Worm (Caenorhabditis elegans) whole organism, late embryonic: ENCODE measurements around the gene ZK632.14.

ENCODE experiments used
- hlh-13 ChIP-seq: fragments of 200-800 bp; sonication (Bioruptor generic); optimal IDR thresholded peaks from 2 replicates; lab custom pipeline; 2018; ENCODE audit warnings: mild to moderate bottlenecking, missing genetic modification characterization, missing compliant biosample characterization
- nhr-11 ChIP-seq: fragments of 150-350 bp; optimal IDR thresholded peaks from 2 replicates; lab custom pipeline; 2014; ENCODE audit warnings: missing biosample characterization, missing genetic modification characterization
- pha-2 ChIP-seq: sonication (generic microtip); optimal IDR thresholded peaks from 2 replicates; lab custom pipeline; 2017; ENCODE audit warnings: mild to moderate bottlenecking, missing genetic modification characterization, missing compliant biosample characterization
- pha-4 ChIP-seq: fragments of 150-350 bp; optimal IDR thresholded peaks from 2 replicates; lab custom pipeline; 2018; ENCODE audit warnings: missing biosample characterization, missing genetic modification reagents, missing genetic modification characterization
- pros-1 ChIP-seq: fragments of 150-350 bp; optimal IDR thresholded peaks from 2 replicates; lab custom pipeline; 2014; ENCODE audit warnings: missing biosample characterization, missing genetic modification reagents, missing genetic modification characterization
- rnt-1 ChIP-seq: sonication (generic microtip); optimal IDR thresholded peaks from 2 replicates; lab custom pipeline; 2016; ENCODE audit warnings: missing genetic modification characterization, missing compliant biosample characterization
- tbx-2 ChIP-seq: sonication (generic microtip); optimal IDR thresholded peaks from 2 replicates; lab custom pipeline; 2016; ENCODE audit warnings: missing genetic modification characterization, missing compliant biosample characterization
- unc-55 ChIP-seq: sonication (generic microtip); optimal IDR thresholded peaks from 2 replicates; lab custom pipeline; 2017; ENCODE audit warnings: missing biosample characterization, missing genetic modification reagents, missing genetic modification characterization
- ztf-16 ChIP-seq: sonication (generic microtip); optimal IDR thresholded peaks from 2 replicates; lab custom pipeline; 2017; ENCODE audit warnings: missing genetic modification characterization, missing compliant biosample characterization

- TF ChIP-seq pha-2 (tag; lab: Kevin White, UChicago) (no peak), nhr-11 (tag; lab: Kevin White, UChicago) (no peak), ztf-16 (no peak), pha-4 (no peak), tbx-2 (tag; lab: Kevin White, UChicago) (peak; percentile 77), unc-55 (GFP tag; lab: Kevin White, UChicago) (no peak), pros-1 (tag; lab: Kevin White, UChicago) (no peak), hlh-13 (no peak), rnt-1 (tag; lab: Kevin White, UChicago) (no peak)
Measured at ce11 chrIII:9808179-9808578, 5.1 kb upstream of the ZK632.14 start, which contains the start of gene gtap-2.
